Fruit fly (Drosophila melanogaster): Measurements from ENCODE around the gene CG4872.

dm6 chrX:16833097-16833496 lies 48.0 kb upstream of the CG4872 start:
- TF ChIP-seq CTCF (optimal IDR thresholded peaks at IDR 0.05): no peak
- no peak for TF ChIP-seq CG8478 (optimal IDR thresholded peaks at IDR 0.05)

Data from S2 (cell line).